Fruit fly (Drosophila melanogaster): Measurements from ENCODE around the gene CG12065.

CG12065 gene

dm6 chrX:8560087-8560999, 13.8 kb upstream of the CG12065 start, which contains the start of the genes CG12112 and Trf4-1 (continued):
- TF ChIP-seq CG13287 (GFP tag; IDR thresholded peaks at IDR 0.05; ENCODE audit: partially characterized antibody) (peak; percentile 76), sna (GFP tag; IDR thresholded peaks at IDR 0.05; ENCODE audit: partially characterized antibody) (peak; percentile 63), CG4617 (GFP tag; optimal IDR thresholded peaks at IDR 0.05; ENCODE audit: borderline replicate concordance) (peak; percentile 50), cato (GFP tag; optimal IDR thresholded peaks at IDR 0.05; ENCODE audit: borderline replicate concordance) (no peak), pfk (GFP tag; optimal IDR thresholded peaks at IDR 0.05) (no peak), Rfx (GFP tag; IDR thresholded peaks at IDR 0.05) (no peak), Camta (GFP tag; optimal IDR thresholded peaks at IDR 0.05) (no peak), fd96Cb (tag; optimal IDR thresholded peaks at IDR 0.05) (no peak), HLH4C (GFP tag; IDR thresholded peaks at IDR 0.05; ENCODE audit: partially characterized antibody) (peak; percentile 79), Pdp1 (GFP tag; optimal IDR thresholded peaks at IDR 0.05) (no peak), wek (GFP tag; optimal IDR thresholded peaks at IDR 0.05) (no peak), maf-S (GFP tag; optimal IDR thresholded peaks at IDR 0.05) (no peak), CTCF (GFP tag; optimal IDR thresholded peaks at IDR 0.05) (peak; percentile 46), CG7357 (GFP tag; IDR thresholded peaks at IDR 0.05) (no peak), CG16813 (GFP tag; IDR thresholded peaks at IDR 0.05; ENCODE audit: partially characterized antibody) (peak; percentile 79), CG12236 (GFP tag; optimal IDR thresholded peaks at IDR 0.05) (no peak), danr (GFP tag; IDR thresholded peaks at IDR 0.05) (no peak), Tbp (GFP tag; optimal IDR thresholded peaks at IDR 0.05) (no peak), CG2202 (tag; optimal IDR thresholded peaks at IDR 0.05) (no peak), CG1647 (GFP tag; optimal IDR thresholded peaks at IDR 0.05) (peak; percentile 6), Sry-β (GFP tag; optimal IDR thresholded peaks at IDR 0.05) (peak; percentile 89), gsb (GFP tag; IDR thresholded peaks at IDR 0.05) (no peak), tap (tag; optimal IDR thresholded peaks at IDR 0.05) (no peak), CG13296 (GFP tag; optimal IDR thresholded peaks at IDR 0.05) (no peak), ERR (GFP tag; optimal IDR thresholded peaks at IDR 0.05) (no peak), Dad (GFP tag; optimal IDR thresholded peaks at IDR 0.05) (no peak), CG12659 (GFP tag; optimal IDR thresholded peaks at IDR 0.05) (peak; percentile 56), CG9437 (GFP tag; optimal IDR thresholded peaks at IDR 0.05) (no peak), CG14441 (GFP tag; IDR thresholded peaks at IDR 0.05) (no peak), CG4820 (GFP tag; optimal IDR thresholded peaks at IDR 0.05) (no peak), CG11723 (GFP tag; optimal IDR thresholded peaks at IDR 0.05) (no peak), pan (optimal IDR thresholded peaks at IDR 0.05) (no peak), pan (GFP tag; optimal IDR thresholded peaks at IDR 0.05 in 1 of 2, IDR thresholded peaks at IDR 0.05 in 1 of 2) (no peak), hbn (GFP tag; IDR thresholded peaks at IDR 0.05; ENCODE audit: partially characterized antibody) (no peak; the same call in 1 of the 2 replicates), Fer3 (tag; optimal IDR thresholded peaks at IDR 0.05) (no peak), dpn (GFP tag; optimal IDR thresholded peaks at IDR 0.05) (peak in 1 of 2 experiments; percentile 2), CG2678 (tag; optimal IDR thresholded peaks at IDR 0.05) (no peak), CG4404 (GFP tag; IDR thresholded peaks at IDR 0.05) (no peak), zf30C (GFP tag; optimal IDR thresholded peaks at IDR 0.05) (no peak), chm (GFP tag; IDR thresholded peaks at IDR 0.05) (no peak), hb (GFP tag; IDR thresholded peaks at IDR 0.05; ENCODE audit: partially characterized antibody) (peak; percentile 68; the same call in 1 of the 3 replicates), CG12155 (GFP tag; optimal IDR thresholded peaks at IDR 0.05) (peak; percentile 55), mirr (GFP tag; optimal IDR thresholded peaks at IDR 0.05) (no peak), CG2712 (tag; optimal IDR thresholded peaks at IDR 0.05) (peak; percentile 36), CG7556 (GFP tag; optimal IDR thresholded peaks at IDR 0.05) (no peak), CG18476 (GFP tag; optimal IDR thresholded peaks at IDR 0.05) (no peak), zfh2 (GFP tag; optimal IDR thresholded peaks at IDR 0.05) (no peak), abd-A (tag; optimal IDR thresholded peaks at IDR 0.05) (peak; percentile 66), CG15073 (GFP tag; optimal IDR thresholded peaks at IDR 0.05) (no peak)

Measured in whole organism, embryonic.